Worm (Caenorhabditis elegans): ENCODE measurements around the gene R07E4.5.

R07E4.5 gene

ce11 chrX:5905764-5906163 lies 47.2 kb downstream of the R07E4.5 start:
- TF ChIP-seq D1046.2 (GFP tag; IDR thresholded peaks at IDR 0.05): no peak
- TF ChIP-seq ama-1 (optimal IDR thresholded peaks at IDR 0.05): no peak
- no peak for TF ChIP-seq ces-1 (GFP tag; optimal IDR thresholded peaks at IDR 0.05)
- 0 out of 2 replicates have a peak, but pooled peaks have one; percentile 9 for TF ChIP-seq tra-1 (GFP tag; IDR thresholded peaks at IDR 0.05)
- TF ChIP-seq snpc-1.2 (GFP tag; IDR thresholded peaks at IDR 0.05): 0 out of 2 replicates have a peak, but pooled peaks have one; percentile 13
- no peak for TF ChIP-seq F49E8.2 (tag; optimal IDR thresholded peaks at IDR 0.05; ENCODE audit: borderline replicate concordance)
- TF ChIP-seq lin-39 (tag; optimal IDR thresholded peaks at IDR 0.05): no peak
- TF ChIP-seq zag-1 (tag; optimal IDR thresholded peaks at IDR 0.05): no peak
- peak; percentile 71 for TF ChIP-seq set-16 (GFP tag; IDR thresholded peaks at IDR 0.05)

ce11 chrX:5904603-5905081 lies 48.3 kb downstream of the R07E4.5 start, which contains the start of gene nlp-49:
Gene nlp-49 (plus strand): TSS chrX:5904653.
- TF ChIP-seq aly-2 (tag; optimal IDR thresholded peaks at IDR 0.05) (no peak), unc-62 (GFP tag; optimal IDR thresholded peaks at IDR 0.05 in 1 of 2) (peak in 1 of 2 experiments; percentile 40), unc-62 (tag; optimal IDR thresholded peaks at IDR 0.05) (no peak), aha-1 (tag) (peak; percentile 97)

ce11 chrX:5903896-5904295 lies 49.1 kb downstream of the R07E4.5 start:
- TF ChIP-seq unc-62 (GFP tag; optimal IDR thresholded peaks at IDR 0.05 in 1 of 2): peak in 1 of 2 experiments; percentile 86
- TF ChIP-seq unc-62 (tag; optimal IDR thresholded peaks at IDR 0.05): no peak
- TF ChIP-seq fos-1 (tag; optimal IDR thresholded peaks at IDR 0.05): no peak

ce11 chrX:5901499-5901898 lies 51.5 kb downstream of the R07E4.5 start:
- TF ChIP-seq Y105C5A.15 (GFP tag; IDR thresholded peaks at IDR 0.05) (no peak), unc-62 (GFP tag; optimal IDR thresholded peaks at IDR 0.05 in 1 of 2) (peak in 1 of 2 experiments; percentile 68), unc-62 (tag; optimal IDR thresholded peaks at IDR 0.05) (no peak)

Data from whole organism, L4 larva.